Worm (Caenorhabditis elegans) whole organism, L4 larva: ENCODE measurements around the gene F54D8.6.

Experiments
- Y48G9A.11 ChIP-seq: fragments of 200-800 bp; sonication (Bioruptor generic); IDR thresholded peaks from 2 replicates; pipeline ENCODE4 v1.3.6; 2022; ENCODE audit warnings: missing genetic modification reagents, missing genetic modification characterization, missing compliant biosample characterization
- ama-1 ChIP-seq: fragments of 150-350 bp; optimal IDR thresholded peaks from 2 replicates; lab custom pipeline; 2014; ENCODE audit warnings: inconsistent platforms, mixed read lengths
- ces-1 ChIP-seq: fragments of 150-350 bp; sonication (generic microtip); optimal IDR thresholded peaks from 4 replicates; lab custom pipeline; 2014; ENCODE audit warnings: missing biosample characterization, missing genetic modification reagents, missing genetic modification characterization
- egl-27 ChIP-seq: sonication (generic microtip); optimal IDR thresholded peaks from 3 replicates; lab custom pipeline; 2017; ENCODE audit warnings: missing biosample characterization, missing genetic modification reagents, missing genetic modification characterization
- jun-1 ChIP-seq: fragments of 150-350 bp; optimal IDR thresholded peaks from 2 replicates; lab custom pipeline; 2014; ENCODE audit warnings: missing biosample characterization, missing genetic modification reagents, missing genetic modification characterization
- lin-15B ChIP-seq: fragments of 150-350 bp; sonication (generic microtip); optimal IDR thresholded peaks from 3 replicates; lab custom pipeline; 2014; ENCODE audit warnings: missing biosample characterization, missing genetic modification characterization
- lsy-2 ChIP-seq, 2 experiments: fragments of 150-350 bp in 1 of 2; sonication (generic microtip) in 1 of 2; optimal IDR thresholded peaks; 2 replicates each; lab custom pipeline; 2014 to 2017; ENCODE audit warnings: missing biosample characterization in 2 of 2, missing genetic modification characterization in 2 of 2
- nhr-77 ChIP-seq: fragments of 150-350 bp; optimal IDR thresholded peaks from 2 replicates; lab custom pipeline; 2014; ENCODE audit warnings: missing biosample characterization, missing genetic modification characterization
- saeg-2 ChIP-seq: fragments of 200-800 bp; sonication (Bioruptor generic); IDR thresholded peaks from 2 replicates; pipeline ENCODE4 v1.3.6; 2022; ENCODE audit warnings: missing genetic modification reagents, missing genetic modification characterization, missing compliant biosample characterization
- ztf-11 ChIP-seq: fragments of 150-350 bp; optimal IDR thresholded peaks from 2 replicates; lab custom pipeline; 2014; ENCODE audit warnings: missing biosample characterization, missing genetic modification characterization

DNA sequence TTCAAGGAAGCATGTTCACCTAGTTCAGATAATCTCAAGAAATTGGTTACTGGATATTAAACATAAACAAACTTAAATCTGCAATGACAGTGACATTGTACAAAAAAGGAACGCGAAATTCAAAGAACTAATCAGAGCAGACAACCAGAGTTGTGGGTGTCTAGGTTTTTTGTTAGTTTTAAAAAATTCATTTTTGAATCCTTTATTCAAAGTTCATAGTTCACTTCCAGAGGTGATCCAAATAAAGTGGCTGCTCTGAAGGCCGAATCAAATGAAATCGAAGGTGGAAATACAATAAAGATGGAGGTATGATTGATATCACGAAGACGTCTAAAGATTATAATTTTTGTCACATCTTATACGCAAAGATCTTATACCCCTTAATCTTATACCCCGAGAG lies 28.4 kb upstream of the F54D8.6 start, which contains the start of gene ttbk-6:
- TF ChIP-seq ztf-11 (tag; lab: Kevin White, UChicago) (no peak), ama-1 (no peak), egl-27 (no peak), jun-1 (tag; lab: Kevin White, UChicago) (no peak), saeg-2 (GFP tag; lab: Robert Waterston, UW) (no peak), lsy-2 (tag; optimal IDR thresholded peaks at IDR 0.05; lab: Kevin White, UChicago) (no peak), nhr-77 (tag; lab: Kevin White, UChicago) (no peak), Y48G9A.11 (GFP tag; lab: Robert Waterston, UW) (no peak), lin-15B (tag; lab: Kevin White, UChicago) (no peak), ces-1 (no peak)
